Worm (Caenorhabditis elegans): ENCODE data around the gene ndab-1.

ndab-1 gene

DNA sequence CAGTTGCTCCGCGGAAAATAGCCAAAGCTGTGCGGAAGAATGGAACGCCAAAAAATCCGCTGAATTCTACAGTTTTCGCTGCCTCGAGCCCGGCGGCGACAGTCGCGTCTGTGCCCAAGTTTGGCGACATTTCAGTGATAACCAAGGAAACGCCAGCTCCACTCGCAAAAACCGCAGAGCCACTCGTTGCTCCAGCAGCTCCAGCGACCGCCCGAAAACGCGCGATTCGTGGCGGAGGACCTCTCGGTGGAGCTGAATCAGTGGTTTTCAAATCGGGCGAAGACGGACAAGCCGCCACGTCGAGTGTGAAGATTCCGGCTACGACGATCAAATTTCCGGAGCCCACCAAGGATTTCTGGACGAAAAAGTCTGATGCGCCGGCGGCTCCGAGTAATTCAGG lies 748 bp upstream of the ndab-1 start:
- TF ChIP-seq alr-1 (tag; optimal IDR thresholded peaks at IDR 0.05) (no peak), fos-1 (tag; optimal IDR thresholded peaks at IDR 0.05) (no peak), mab-5 (tag; optimal IDR thresholded peaks at IDR 0.05) (no peak)

DNA sequence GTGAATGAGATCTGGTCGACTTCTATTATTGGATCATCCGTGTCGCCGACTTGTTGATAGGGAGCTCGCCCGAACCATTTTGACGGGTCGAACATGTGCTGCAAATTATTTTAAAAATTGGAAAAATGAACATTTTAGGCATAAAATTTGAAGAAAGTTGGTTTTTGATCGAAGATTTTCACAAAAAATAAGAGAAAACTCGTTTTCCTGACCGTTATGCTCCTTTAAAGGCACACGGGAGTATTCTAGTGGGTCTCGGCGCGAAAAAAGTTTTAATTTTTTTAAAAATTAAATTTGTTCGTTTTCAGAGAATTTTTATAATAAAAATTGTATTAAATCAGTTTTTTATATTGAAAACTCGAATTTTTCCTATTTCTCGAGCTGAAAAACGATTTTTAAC lies 1.3 kb downstream of the ndab-1 start, which contains the start of gene Y56A3A.16:
TSS of gene Y56A3A.16 (minus strand) at position 101 of the 400 bp plus-strand sequence.
- TF ChIP-seq sma-3 (GFP tag; optimal IDR thresholded peaks at IDR 0.05) (no peak), sem-4 (tag; optimal IDR thresholded peaks at IDR 0.05) (no peak), dmd-4 (tag; optimal IDR thresholded peaks at IDR 0.05) (no peak), fos-1 (tag; optimal IDR thresholded peaks at IDR 0.05) (no peak), nhr-11 (tag; optimal IDR thresholded peaks at IDR 0.05) (no peak), ZK546.5 (tag; optimal IDR thresholded peaks at IDR 0.05) (no peak), elt-3 (tag; optimal IDR thresholded peaks at IDR 0.05) (no peak), nhr-12 (tag; optimal IDR thresholded peaks at IDR 0.05) (no peak), mdl-1 (tag; optimal IDR thresholded peaks at IDR 0.05) (no peak), sma-9 (GFP tag; optimal IDR thresholded peaks at IDR 0.05) (no peak), sma-9 (tag; optimal IDR thresholded peaks at IDR 0.05) (no peak), F13H6.1 (tag; optimal IDR thresholded peaks at IDR 0.05) (no peak), elt-1 (tag; optimal IDR thresholded peaks at IDR 0.05) (no peak), nhr-23 (tag; optimal IDR thresholded peaks at IDR 0.05) (no peak), mbf-1 (tag; optimal IDR thresholded peaks at IDR 0.05) (no peak), nhr-25 (tag; optimal IDR thresholded peaks at IDR 0.05) (no peak), ztf-4 (tag; optimal IDR thresholded peaks at IDR 0.05) (no peak)

DNA sequence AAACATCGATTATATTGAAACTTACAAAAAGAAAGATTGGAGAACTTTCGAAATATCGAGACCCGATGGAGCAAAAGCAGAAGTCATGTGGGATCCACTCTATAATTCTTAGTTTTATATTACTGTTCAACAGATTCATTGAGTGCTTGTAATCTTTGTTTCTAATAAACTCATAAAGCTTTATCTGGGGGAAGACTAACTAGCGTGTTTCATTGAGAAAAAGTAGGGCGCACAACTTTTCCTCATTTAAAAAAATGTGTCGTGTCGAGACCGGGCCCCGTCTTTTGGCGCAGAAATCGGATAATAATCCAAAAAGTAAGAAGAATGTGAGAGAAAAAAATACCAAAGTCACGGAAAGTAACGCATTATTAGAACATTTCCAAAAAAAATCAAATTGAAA lies 5.7 kb downstream of the ndab-1 start, which contains the start of gene faah-4:
TSS of gene faah-4 (minus strand) at position 101 of the 400 bp plus-strand sequence.
- no peak for TF ChIP-seq snpc-4 (tag; optimal IDR thresholded peaks at IDR 0.05)
- no peak for TF ChIP-seq lin-11 (tag; optimal IDR thresholded peaks at IDR 0.05)
- TF ChIP-seq elt-3 (tag; optimal IDR thresholded peaks at IDR 0.05) = no peak
- no peak for TF ChIP-seq ceh-16 (tag; optimal IDR thresholded peaks at IDR 0.05)
- no peak for TF ChIP-seq gmeb-1 (tag; optimal IDR thresholded peaks at IDR 0.05)
- no peak for TF ChIP-seq nhr-237 (tag; optimal IDR thresholded peaks at IDR 0.05)
- no peak for TF ChIP-seq C34F6.9 (tag; optimal IDR thresholded peaks at IDR 0.05)
- no peak for TF ChIP-seq sma-9 (GFP tag; optimal IDR thresholded peaks at IDR 0.05)
- TF ChIP-seq sma-9 (tag; optimal IDR thresholded peaks at IDR 0.05) = no peak
- TF ChIP-seq nhr-12 (tag; optimal IDR thresholded peaks at IDR 0.05) = no peak
- TF ChIP-seq sma-3 (GFP tag; optimal IDR thresholded peaks at IDR 0.05) = no peak

DNA sequence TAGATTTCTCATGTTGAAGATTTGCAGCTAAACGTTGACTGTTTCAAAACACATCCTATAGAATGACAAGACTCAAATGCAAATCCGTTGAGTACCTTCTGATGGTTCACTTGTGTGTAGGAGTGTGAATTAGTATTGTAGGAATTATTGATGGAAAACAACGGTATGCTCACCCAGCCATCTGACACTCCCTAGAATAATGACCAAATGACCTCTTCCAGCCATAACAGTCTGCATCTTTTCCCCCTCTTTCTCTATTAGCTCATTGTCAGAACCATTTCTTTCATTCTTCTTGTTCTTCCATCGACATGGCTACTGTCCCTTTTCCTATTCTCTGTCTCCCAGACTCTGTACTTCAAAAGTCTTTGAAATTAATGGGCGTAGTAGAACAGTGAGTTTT lies 6.9 kb downstream of the ndab-1 start, which contains the start of gene fbxb-24:
TSS of gene fbxb-24 (plus strand) at position 301 of the 400 bp plus-strand sequence.
- TF ChIP-seq nhr-6 (tag; optimal IDR thresholded peaks at IDR 0.05) = no peak
- TF ChIP-seq blmp-1 (tag; optimal IDR thresholded peaks at IDR 0.05; ENCODE audit: insufficient read depth) = no peak
- TF ChIP-seq nhr-237 (tag; optimal IDR thresholded peaks at IDR 0.05) = no peak

DNA sequence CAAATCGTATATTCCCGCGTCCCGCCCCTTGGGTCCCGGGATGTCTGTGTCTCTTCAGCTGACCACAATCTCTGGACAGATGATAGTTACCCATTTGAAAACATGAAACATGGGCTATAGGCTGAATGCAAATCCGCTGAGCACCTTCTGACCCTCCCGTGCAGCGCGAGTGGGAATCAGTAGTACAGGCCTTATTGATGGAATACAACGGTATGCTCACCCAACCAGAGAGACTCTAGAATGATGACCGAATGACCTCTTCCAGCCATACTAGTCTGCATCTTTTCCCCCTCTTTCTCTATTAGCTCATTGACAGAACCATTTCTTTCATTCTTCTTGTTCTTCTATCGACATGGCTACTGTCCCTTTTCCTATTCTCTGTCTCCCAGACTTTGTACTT lies 8.3 kb downstream of the ndab-1 start, which contains the start of gene sdz-33:
TSS of gene sdz-33 (plus strand) at position 301 of the 400 bp plus-strand sequence.
- TF ChIP-seq ama-1 (optimal IDR thresholded peaks at IDR 0.05) (no peak), mbf-1 (tag; optimal IDR thresholded peaks at IDR 0.05) (no peak), snpc-4 (tag; optimal IDR thresholded peaks at IDR 0.05) (no peak), unc-39 (tag; optimal IDR thresholded peaks at IDR 0.05) (no peak), elt-1 (tag; optimal IDR thresholded peaks at IDR 0.05) (no peak)

DNA sequence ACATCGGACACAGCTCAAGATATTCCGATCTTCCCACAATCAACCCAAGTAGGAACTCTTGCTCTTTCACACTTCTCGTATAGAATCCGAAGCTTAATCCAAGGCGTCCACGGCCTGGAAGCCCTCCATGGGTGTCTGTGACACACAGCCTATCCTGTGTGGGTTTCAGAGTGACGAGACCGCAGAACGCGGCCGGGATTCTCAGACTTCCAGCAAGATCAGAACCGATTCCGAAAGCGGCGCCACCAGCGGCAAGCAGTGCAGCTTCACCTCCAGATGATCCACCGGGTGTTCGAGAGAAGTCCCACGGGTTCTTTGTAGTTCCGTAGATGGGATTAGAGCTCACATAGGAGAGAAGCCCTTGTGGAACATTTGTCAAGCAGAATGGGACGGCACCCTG lies 12.7 kb downstream of the ndab-1 start:
- TF ChIP-seq elt-1 (tag; optimal IDR thresholded peaks at IDR 0.05) (no peak), unc-62 (GFP tag; optimal IDR thresholded peaks at IDR 0.05) (no peak), unc-39 (tag; optimal IDR thresholded peaks at IDR 0.05) (no peak), R02D3.7 (tag; optimal IDR thresholded peaks at IDR 0.05) (no peak), nhr-10 (tag; optimal IDR thresholded peaks at IDR 0.05) (no peak), peb-1 (tag; optimal IDR thresholded peaks at IDR 0.05) (no peak), lin-13 (GFP tag; optimal IDR thresholded peaks at IDR 0.05) (no peak), nhr-129 (tag; optimal IDR thresholded peaks at IDR 0.05) (no peak), sma-3 (GFP tag; optimal IDR thresholded peaks at IDR 0.05) (no peak), elt-3 (tag; optimal IDR thresholded peaks at IDR 0.05) (no peak), lsy-2 (tag; optimal IDR thresholded peaks at IDR 0.05) (no peak), aly-2 (tag; optimal IDR thresholded peaks at IDR 0.05) (no peak), nhr-23 (tag; optimal IDR thresholded peaks at IDR 0.05) (no peak), nhr-6 (tag; optimal IDR thresholded peaks at IDR 0.05) (no peak), ZK546.5 (tag; optimal IDR thresholded peaks at IDR 0.05) (no peak), nhr-25 (tag; optimal IDR thresholded peaks at IDR 0.05) (no peak), skn-1 (tag; optimal IDR thresholded peaks at IDR 0.05) (no peak), ztf-1 (GFP tag; conservative IDR thresholded peaks at IDR 0.05) (no peak), mbf-1 (tag; optimal IDR thresholded peaks at IDR 0.05) (no peak), dmd-4 (tag; optimal IDR thresholded peaks at IDR 0.05) (no peak)

Measured in whole organism, L2 larva.